Fruit fly (Drosophila melanogaster) whole organism, embryonic: Measurements from ENCODE around the gene frma.

Experiments
- Asciz ChIP-seq: fragments of 200-800 bp; sonication (Bioruptor generic); optimal IDR thresholded peaks from 2 replicates; lab custom pipeline; 2017; ENCODE audit warnings: missing biosample characterization, mild to moderate bottlenecking, missing genetic modification characterization, missing genetic modification reagents
- Atf3 ChIP-seq: fragments of 200-800 bp; sonication (Bioruptor generic); optimal IDR thresholded peaks from 3 replicates; lab custom pipeline; 2016; ENCODE audit warnings: missing biosample characterization, missing genetic modification characterization
- BEAF-32 ChIP-seq: fragments of 200-800 bp; sonication (Bioruptor generic); optimal IDR thresholded peaks from 3 replicates; lab custom pipeline; 2017; ENCODE audit warnings: missing biosample characterization, missing genetic modification characterization, mild to moderate bottlenecking, moderate library complexity, missing genetic modification reagents
- CG11456 ChIP-seq: fragments of 200-800 bp; sonication (Bioruptor generic); IDR thresholded peaks from 3 replicates; pipeline ENCODE4 v1.3.6; 2022; ENCODE audit warnings: missing biosample characterization, missing genetic modification characterization
- CG13123 ChIP-seq: fragments of 200-800 bp; sonication (Bioruptor generic); optimal IDR thresholded peaks from 2 replicates; lab custom pipeline; 2016; ENCODE audit warnings: missing biosample characterization, missing genetic modification characterization
- CG13287 ChIP-seq: fragments of 200-800 bp; sonication (Bioruptor generic); IDR thresholded peaks from 2 replicates; pipeline ENCODE4 v1.3.6; 2022; ENCODE audit warnings: missing biosample characterization, missing genetic modification characterization; ENCODE audit not compliant: partially characterized antibody
- CG13296 ChIP-seq: fragments of 200-800 bp; sonication (Bioruptor generic); optimal IDR thresholded peaks from 3 replicates; lab custom pipeline; 2018; ENCODE audit warnings: missing biosample characterization, mild to moderate bottlenecking, missing genetic modification characterization
- CG13894 ChIP-seq: fragments of 200-800 bp; sonication (Bioruptor generic); optimal IDR thresholded peaks from 3 replicates; lab custom pipeline; 2018; ENCODE audit warnings: missing biosample characterization, mild to moderate bottlenecking, missing genetic modification characterization, moderate library complexity
- CG14441 ChIP-seq: fragments of 200-800 bp; sonication (Bioruptor generic); IDR thresholded peaks from 2 replicates; pipeline ENCODE4 v1.3.6; 2022; ENCODE audit warnings: missing biosample characterization, missing genetic modification characterization
- CG14860 ChIP-seq: fragments of 200-800 bp; sonication (Bioruptor generic); IDR thresholded peaks from 3 replicates; pipeline ENCODE4 v1.3.6; 2022; ENCODE audit warnings: missing biosample characterization, missing genetic modification characterization; ENCODE audit not compliant: partially characterized antibody
- CG15011 ChIP-seq: fragments of 200-800 bp; sonication (Bioruptor generic); optimal IDR thresholded peaks from 3 replicates; lab custom pipeline; 2018; ENCODE audit warnings: missing biosample characterization, mild to moderate bottlenecking, missing genetic modification characterization
- CG15269 ChIP-seq: fragments of 200-800 bp; sonication (Bioruptor generic); optimal IDR thresholded peaks from 2 replicates; lab custom pipeline; 2018; ENCODE audit warnings: missing biosample characterization, mild to moderate bottlenecking, missing genetic modification characterization, moderate library complexity
- CG1602 ChIP-seq: fragments of 200-800 bp; sonication (Bioruptor generic); optimal IDR thresholded peaks from 3 replicates; lab custom pipeline; 2016; ENCODE audit warnings: missing biosample characterization, missing genetic modification characterization
- CG1647 ChIP-seq: fragments of 200-800 bp; sonication (Bioruptor generic); optimal IDR thresholded peaks from 3 replicates; lab custom pipeline; 2016; ENCODE audit warnings: missing biosample characterization, missing genetic modification characterization
- CG17612 ChIP-seq: fragments of 200-800 bp; sonication (Bioruptor generic); IDR thresholded peaks from 2 replicates; pipeline ENCODE4 v1.3.6; 2022; ENCODE audit warnings: missing biosample characterization, missing genetic modification characterization
- CG30020 ChIP-seq: fragments of 200-800 bp; optimal IDR thresholded peaks from 2 replicates; lab custom pipeline; 2019; ENCODE audit warnings: missing biosample characterization, mild to moderate bottlenecking, missing genetic modification characterization, moderate library complexity
- CG32772 ChIP-seq: fragments of 200-800 bp; sonication (Bioruptor generic); IDR thresholded peaks from 2 replicates; pipeline ENCODE4 v1.3.6; 2022; ENCODE audit warnings: missing biosample characterization, missing genetic modification characterization
- CG6689 ChIP-seq: fragments of 200-800 bp; sonication (Bioruptor generic); IDR thresholded peaks from 2 replicates; pipeline ENCODE4 v1.3.6; 2022; ENCODE audit warnings: missing biosample characterization, missing genetic modification characterization
- CG7745 ChIP-seq: fragments of 200-800 bp; sonication (Bioruptor generic); optimal IDR thresholded peaks from 2 replicates; lab custom pipeline; 2018; ENCODE audit warnings: missing biosample characterization, mild to moderate bottlenecking, missing genetic modification characterization, moderate library complexity
- CG7928 ChIP-seq: fragments of 200-800 bp; sonication (Bioruptor generic); optimal IDR thresholded peaks from 2 replicates; lab custom pipeline; 2017; ENCODE audit warnings: missing biosample characterization, mild to moderate bottlenecking, missing genetic modification characterization
- CG8359 ChIP-seq: fragments of 200-800 bp; sonication (Bioruptor generic); optimal IDR thresholded peaks from 2 replicates; lab custom pipeline; 2017; ENCODE audit warnings: missing biosample characterization, mild to moderate bottlenecking, missing genetic modification characterization, borderline replicate concordance
- CG9437 ChIP-seq: fragments of 200-800 bp; sonication (Bioruptor generic); optimal IDR thresholded peaks from 2 replicates; lab custom pipeline; 2018; ENCODE audit warnings: missing biosample characterization, mild to moderate bottlenecking, missing genetic modification characterization
- CG9609 ChIP-seq: fragments of 200-800 bp; sonication (Bioruptor generic); optimal IDR thresholded peaks from 3 replicates; lab custom pipeline; 2016; ENCODE audit warnings: missing biosample characterization, missing genetic modification characterization
- D19A ChIP-seq: fragments of 200-800 bp; optimal IDR thresholded peaks from 3 replicates; lab custom pipeline; 2019; ENCODE audit warnings: missing biosample characterization, mild to moderate bottlenecking, missing genetic modification characterization, moderate library complexity
- Dbx ChIP-seq: fragments of 200-800 bp; sonication (Bioruptor generic); IDR thresholded peaks from 3 replicates; pipeline ENCODE4 v1.3.6; 2022; ENCODE audit warnings: missing biosample characterization, missing genetic modification characterization
- Dek ChIP-seq: fragments of 200-800 bp; sonication (Bioruptor generic); optimal IDR thresholded peaks from 3 replicates; lab custom pipeline; 2019; ENCODE audit warnings: missing biosample characterization, mild to moderate bottlenecking, missing genetic modification characterization, moderate library complexity
- Dfd ChIP-seq, 2 experiments: fragments of >200 bp; optimal IDR thresholded peaks; 2 replicates each; lab custom pipeline; 2017; ENCODE audit warnings: missing biosample characterization in 2 of 2, missing genetic modification characterization in 2 of 2
- Dp ChIP-seq: fragments of 200-800 bp; sonication (Bioruptor generic); optimal IDR thresholded peaks from 2 replicates; lab custom pipeline; 2018; ENCODE audit warnings: missing biosample characterization, mild to moderate bottlenecking, missing genetic modification characterization, moderate library complexity
- Ets97D ChIP-seq: fragments of 200-800 bp; sonication (Bioruptor generic); optimal IDR thresholded peaks from 3 replicates; lab custom pipeline; 2016; ENCODE audit warnings: missing biosample characterization, missing genetic modification characterization
- Nf-YB ChIP-seq: fragments of 200-800 bp; sonication (Bioruptor generic); optimal IDR thresholded peaks from 3 replicates; lab custom pipeline; 2019; ENCODE audit warnings: missing biosample characterization, mild to moderate bottlenecking, missing genetic modification characterization, moderate library complexity
- Rfx ChIP-seq: fragments of 200-800 bp; sonication (Bioruptor generic); IDR thresholded peaks from 2 replicates; pipeline ENCODE4 v1.3.6; 2022; ENCODE audit warnings: missing biosample characterization, missing genetic modification characterization
- Sox100B ChIP-seq: fragments of 200-800 bp; sonication (Bioruptor generic); optimal IDR thresholded peaks from 3 replicates; lab custom pipeline; 2018; ENCODE audit warnings: missing biosample characterization, mild to moderate bottlenecking, missing genetic modification characterization
- Sox102F ChIP-seq: fragments of 200-800 bp; sonication (Bioruptor generic); optimal IDR thresholded peaks from 2 replicates; lab custom pipeline; 2018; ENCODE audit warnings: missing biosample characterization, mild to moderate bottlenecking, missing genetic modification characterization, moderate library complexity
- abd-A ChIP-seq: fragments of 200-800 bp; sonication (Bioruptor generic); optimal IDR thresholded peaks from 3 replicates; lab custom pipeline; 2019; ENCODE audit warnings: missing biosample characterization, mild to moderate bottlenecking, missing genetic modification characterization, moderate library complexity
- bab2 ChIP-seq: fragments of 200-800 bp; sonication (Bioruptor generic); optimal IDR thresholded peaks from 2 replicates; lab custom pipeline; 2016; ENCODE audit warnings: missing biosample characterization, missing genetic modification characterization
- bigmax ChIP-seq: fragments of 200-800 bp; sonication (Bioruptor generic); optimal IDR thresholded peaks from 2 replicates; lab custom pipeline; 2018; ENCODE audit warnings: missing biosample characterization, mild to moderate bottlenecking, missing genetic modification characterization
- ems ChIP-seq: fragments of 200-800 bp; sonication (Bioruptor generic); optimal IDR thresholded peaks from 3 replicates; lab custom pipeline; 2016; ENCODE audit warnings: missing biosample characterization, missing genetic modification characterization
- exex ChIP-seq: fragments of 200-800 bp; sonication (Bioruptor generic); optimal IDR thresholded peaks from 4 replicates; lab custom pipeline; 2018; ENCODE audit warnings: missing biosample characterization, mild to moderate bottlenecking, missing genetic modification characterization, moderate library complexity
- gcm ChIP-seq: fragments of 200-800 bp; sonication (Bioruptor generic); optimal IDR thresholded peaks from 2 replicates; lab custom pipeline; 2019; ENCODE audit warnings: missing biosample characterization, mild to moderate bottlenecking, missing genetic modification characterization, moderate library complexity
- hkb ChIP-seq, 2 experiments: fragments of 200-800 bp in 1 of 2; fragments of >200 bp in 1 of 2; sonication (Bioruptor generic) in 1 of 2; IDR thresholded peaks in 1 of 2; optimal IDR thresholded peaks in 1 of 2; 2 replicates each; pipeline versions ENCODE4 v1.3.6 to Lab custom; 2017 to 2022; ENCODE audit warnings: missing biosample characterization in 1 of 2, missing genetic modification characterization in 1 of 2
- nmo ChIP-seq: fragments of 200-800 bp; sonication (Bioruptor generic); optimal IDR thresholded peaks from 2 replicates; lab custom pipeline; 2018; ENCODE audit warnings: missing biosample characterization, mild to moderate bottlenecking, missing genetic modification characterization, moderate library complexity
- oc ChIP-seq: fragments of 200-800 bp; sonication (Bioruptor generic); optimal IDR thresholded peaks from 2 replicates; lab custom pipeline; 2018; ENCODE audit warnings: missing biosample characterization, mild to moderate bottlenecking, missing genetic modification characterization, moderate library complexity
- phol ChIP-seq: fragments of 200-800 bp; sonication (Bioruptor generic); optimal IDR thresholded peaks from 3 replicates; lab custom pipeline; 2018; ENCODE audit warnings: missing biosample characterization, mild to moderate bottlenecking, missing genetic modification characterization, moderate library complexity
- pita ChIP-seq: fragments of 200-800 bp; sonication (Bioruptor generic); optimal IDR thresholded peaks from 2 replicates; lab custom pipeline; 2017; ENCODE audit warnings: missing biosample characterization, mild to moderate bottlenecking, missing genetic modification characterization
- seq ChIP-seq: fragments of 200-800 bp; sonication (Bioruptor generic); IDR thresholded peaks from 2 replicates; pipeline ENCODE4 v1.3.6; 2022; ENCODE audit warnings: missing biosample characterization, missing genetic modification characterization
- trh ChIP-seq: fragments of 200-800 bp; sonication (Bioruptor generic); optimal IDR thresholded peaks from 2 replicates; lab custom pipeline; 2016; ENCODE audit warnings: missing biosample characterization, missing genetic modification characterization
- unpg ChIP-seq: fragments of 200-800 bp; sonication (Bioruptor generic); optimal IDR thresholded peaks from 3 replicates; lab custom pipeline; 2018; ENCODE audit warnings: missing biosample characterization, mild to moderate bottlenecking, missing genetic modification characterization, moderate library complexity
- vvl ChIP-seq: fragments of 200-800 bp; sonication (Bioruptor generic); IDR thresholded peaks from 2 replicates; pipeline ENCODE4 v1.3.6; 2022; ENCODE audit warnings: missing biosample characterization, missing genetic modification characterization

The frma gene

dm6 chrX:5515903-5516658 is 20.2 kb upstream of the frma start, which contains the start of gene CG12730 (continued):
- TF ChIP-seq CG15011 (GFP tag; lab: Kevin White, UChicago) (no peak), Sox100B (no peak), pita (GFP tag; lab: Kevin White, UChicago) (no peak), Atf3 (GFP tag; lab: Kevin White, UChicago) (no peak), CG1602 (no peak), Dp (no peak), Dek (tag; lab: Kevin White, UChicago) (no peak), CG9437 (GFP tag; lab: Kevin White, UChicago) (no peak), ems (GFP tag; lab: Kevin White, UChicago) (no peak), Dbx (GFP tag; lab: Robert Waterston, UW) (no peak), vvl (no peak; the same call in 1 of the 2 replicates), CG13123 (no peak), Ets97D (GFP tag; lab: Kevin White, UChicago) (no peak), bigmax (GFP tag; lab: Kevin White, UChicago) (no peak), CG13287 (GFP tag; lab: Robert Waterston, UW) (no peak), CG6689 (GFP tag; lab: Robert Waterston, UW) (peak; percentile 45; the same call in 1 of the 2 replicates), Sox102F (GFP tag; lab: Kevin White, UChicago) (peak; percentile 21), CG32772 (GFP tag; lab: Robert Waterston, UW) (peak; percentile 38; the same call in 1 of the 2 replicates), CG17612 (GFP tag; lab: Robert Waterston, UW) (no peak), CG9609 (GFP tag; lab: Kevin White, UChicago) (no peak), D19A (tag; lab: Kevin White, UChicago) (peak; percentile 78), phol (no peak), seq (GFP tag; lab: Robert Waterston, UW) (0 out of 2 replicates have a peak, but pooled peaks have one; percentile 39), hkb (optimal IDR thresholded peaks at IDR 0.05; lab: Kevin White, UChicago) (no peak), hkb (GFP tag; IDR thresholded peaks at IDR 0.05; lab: Robert Waterston, UW) (peak; percentile 53), CG11456 (GFP tag; lab: Robert Waterston, UW) (no peak), unpg (GFP tag; lab: Kevin White, UChicago) (peak; percentile 8), oc (no peak), CG7745 (tag; lab: Kevin White, UChicago) (no peak), CG1647 (no peak), CG8359 (GFP tag; lab: Kevin White, UChicago) (no peak), CG14860 (GFP tag; lab: Robert Waterston, UW) (no peak), Rfx (peak; percentile 63), BEAF-32 (GFP tag; lab: Kevin White, UChicago) (no peak), bab2 (no peak), CG7928 (no peak), CG13894 (tag; lab: Kevin White, UChicago) (no peak), CG13296 (no peak), gcm (GFP tag; lab: Kevin White, UChicago) (no peak), Nf-YB (GFP tag; lab: Kevin White, UChicago) (no peak), nmo (GFP tag; lab: Kevin White, UChicago) (no peak), CG30020 (no peak), exex (no peak), Asciz (no peak), trh (no peak), CG15269 (tag; lab: Kevin White, UChicago) (peak; percentile 10), Dfd (GFP tag; optimal IDR thresholded peaks at IDR 0.05; lab: Kevin White, UChicago) (no peak), CG14441 (GFP tag; lab: Robert Waterston, UW) (peak; percentile 64), abd-A (no peak)
